Worm (Caenorhabditis elegans): Measurements from ENCODE around the gene rhgf-2.

rhgf-2 gene

DNA sequence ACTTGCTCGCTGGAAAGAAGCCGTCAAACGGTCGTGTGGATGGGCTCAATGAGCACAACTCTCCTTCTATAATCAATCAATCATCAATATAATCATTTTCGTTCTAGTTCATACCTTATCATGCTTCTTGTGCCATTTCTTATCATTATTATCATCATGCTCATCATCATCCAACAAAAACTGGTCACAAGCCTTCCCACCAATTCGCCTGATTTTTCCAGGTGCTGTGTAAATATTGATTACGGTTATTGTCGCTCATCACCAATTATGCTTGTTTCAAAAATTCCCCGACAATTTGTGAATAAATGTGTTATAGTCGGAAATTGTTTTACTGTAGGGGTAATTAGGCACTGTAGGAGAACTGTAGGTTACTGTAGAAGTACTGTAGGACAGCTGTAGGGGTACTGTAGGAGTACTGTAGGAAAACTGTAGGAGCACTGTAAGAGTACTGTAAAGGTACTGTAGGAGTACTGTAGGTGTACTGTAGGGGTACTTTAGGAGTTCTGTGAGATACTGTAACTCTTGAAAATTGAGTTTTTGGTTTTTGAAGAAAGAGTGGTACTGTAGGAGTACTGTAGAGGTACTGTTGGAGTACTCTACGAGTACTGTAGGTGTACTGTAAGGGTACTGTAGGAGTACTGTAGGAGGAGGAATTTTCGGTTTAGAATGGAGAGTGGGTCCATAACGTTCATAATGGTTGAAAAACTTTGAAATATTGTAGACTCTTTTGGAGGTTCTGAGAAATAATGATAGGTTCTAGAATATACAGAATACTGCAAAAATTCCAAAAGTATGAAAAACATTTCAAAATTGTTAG, 6.3 kb upstream of the rhgf-2 start:
- TF ChIP-seq egl-27 (tag; optimal IDR thresholded peaks at IDR 0.05) = no peak
- peak; percentile 64 for TF ChIP-seq nfya-1 (tag; optimal IDR thresholded peaks at IDR 0.05; ENCODE audit: insufficient read depth)
- TF ChIP-seq lin-15B (tag; optimal IDR thresholded peaks at IDR 0.05) = no peak
- TF ChIP-seq aly-2 (tag; optimal IDR thresholded peaks at IDR 0.05) = no peak
- no peak for TF ChIP-seq snpc-4 (tag; optimal IDR thresholded peaks at IDR 0.05)
- no peak for TF ChIP-seq mml-1 (tag; optimal IDR thresholded peaks at IDR 0.05)
- no peak for TF ChIP-seq hmg-11 (tag; optimal IDR thresholded peaks at IDR 0.05)
- TF ChIP-seq nhr-23 (tag; optimal IDR thresholded peaks at IDR 0.05) = peak; percentile 43
- no peak for TF ChIP-seq nhr-25 (tag; optimal IDR thresholded peaks at IDR 0.05)
- no peak for TF ChIP-seq tbx-2 (tag; optimal IDR thresholded peaks at IDR 0.05)
- TF ChIP-seq nhr-43 (tag; optimal IDR thresholded peaks at IDR 0.05; ENCODE audit: poor library complexity, severe bottlenecking) = peak; percentile 60
- no peak for TF ChIP-seq pha-4 (tag; optimal IDR thresholded peaks at IDR 0.05)
- no peak for TF ChIP-seq eor-1 (tag; optimal IDR thresholded peaks at IDR 0.05)
- TF ChIP-seq elt-1 (tag; optimal IDR thresholded peaks at IDR 0.05) = no peak
- TF ChIP-seq ama-1 (optimal IDR thresholded peaks at IDR 0.05) = no peak
- no peak for TF ChIP-seq fkh-10 (GFP tag; optimal IDR thresholded peaks at IDR 0.05)
- peak; percentile 4 for TF ChIP-seq lsy-12 (tag; optimal IDR thresholded peaks at IDR 0.05)
- no peak for TF ChIP-seq ztf-11 (tag; optimal IDR thresholded peaks at IDR 0.05)
- no peak for TF ChIP-seq ceh-82 (tag; optimal IDR thresholded peaks at IDR 0.05)

DNA sequence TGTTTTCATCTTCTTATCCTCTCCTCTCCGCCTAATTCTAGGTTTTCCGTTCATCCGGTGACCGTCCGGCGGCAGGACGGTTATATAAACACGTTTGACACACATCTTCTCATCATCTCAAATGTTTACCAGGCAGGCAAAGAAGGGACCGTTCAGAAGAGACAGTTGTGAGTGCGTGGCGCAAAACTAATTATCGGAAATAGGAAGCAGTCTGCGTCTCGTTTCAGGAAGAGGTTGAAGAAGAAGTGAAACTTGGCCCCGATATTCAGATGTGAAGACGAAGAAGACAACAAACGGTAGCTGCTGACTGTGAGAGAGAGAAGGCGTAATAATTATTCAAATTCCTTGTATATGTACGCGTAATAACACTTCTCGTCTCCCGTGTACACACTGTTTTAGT, 1.8 kb upstream of the rhgf-2 start:
- no peak for TF ChIP-seq nhr-28 (tag; optimal IDR thresholded peaks at IDR 0.05)
- no peak for TF ChIP-seq hmg-11 (tag; optimal IDR thresholded peaks at IDR 0.05)
- no peak for TF ChIP-seq pha-4 (tag; optimal IDR thresholded peaks at IDR 0.05)
- TF ChIP-seq ceh-82 (tag; optimal IDR thresholded peaks at IDR 0.05) = no peak
- no peak for TF ChIP-seq lin-15B (tag; optimal IDR thresholded peaks at IDR 0.05)
- TF ChIP-seq ceh-9 (tag; optimal IDR thresholded peaks at IDR 0.05) = no peak
- TF ChIP-seq nhr-25 (tag; optimal IDR thresholded peaks at IDR 0.05) = no peak
- no peak for TF ChIP-seq mml-1 (tag; optimal IDR thresholded peaks at IDR 0.05)
- no peak for TF ChIP-seq tbx-2 (tag; optimal IDR thresholded peaks at IDR 0.05)
- TF ChIP-seq eor-1 (tag; optimal IDR thresholded peaks at IDR 0.05) = no peak
- TF ChIP-seq snpc-4 (tag; optimal IDR thresholded peaks at IDR 0.05) = no peak
- no peak for TF ChIP-seq nhr-12 (tag; optimal IDR thresholded peaks at IDR 0.05)
- no peak for TF ChIP-seq unc-62 (GFP tag; optimal IDR thresholded peaks at IDR 0.05)
- TF ChIP-seq ceh-28 (tag; optimal IDR thresholded peaks at IDR 0.05) = no peak
- TF ChIP-seq ceh-16 (tag; optimal IDR thresholded peaks at IDR 0.05) = no peak
- TF ChIP-seq ama-1 (optimal IDR thresholded peaks at IDR 0.05) = no peak
- no peak for TF ChIP-seq nhr-76 (tag; optimal IDR thresholded peaks at IDR 0.05)
- TF ChIP-seq daf-12 (tag; optimal IDR thresholded peaks at IDR 0.05) = no peak
- TF ChIP-seq mdl-1 (tag; optimal IDR thresholded peaks at IDR 0.05) = no peak

DNA sequence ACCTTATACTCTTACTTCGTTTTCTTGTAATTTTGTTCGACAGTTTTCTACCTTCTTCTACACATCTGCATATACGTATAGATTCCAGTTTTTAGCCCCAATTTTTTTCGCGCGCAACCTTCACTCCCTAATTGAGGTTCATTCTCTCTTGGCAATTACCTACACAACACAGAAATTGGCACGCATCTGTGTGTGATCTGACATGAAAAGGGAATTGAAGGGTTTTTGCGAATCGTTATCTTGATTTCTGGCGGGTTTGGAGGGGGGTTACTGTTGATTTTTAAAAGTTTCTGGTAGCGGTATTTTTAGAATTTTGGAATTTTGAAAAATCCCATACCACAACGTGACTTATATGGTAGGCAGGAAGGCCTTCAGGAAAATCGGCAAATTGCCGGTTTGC, 2.1 kb downstream of the rhgf-2 start:
- TF ChIP-seq aly-2 (tag; optimal IDR thresholded peaks at IDR 0.05) (no peak), nhr-25 (tag; optimal IDR thresholded peaks at IDR 0.05) (peak; percentile 26)

DNA sequence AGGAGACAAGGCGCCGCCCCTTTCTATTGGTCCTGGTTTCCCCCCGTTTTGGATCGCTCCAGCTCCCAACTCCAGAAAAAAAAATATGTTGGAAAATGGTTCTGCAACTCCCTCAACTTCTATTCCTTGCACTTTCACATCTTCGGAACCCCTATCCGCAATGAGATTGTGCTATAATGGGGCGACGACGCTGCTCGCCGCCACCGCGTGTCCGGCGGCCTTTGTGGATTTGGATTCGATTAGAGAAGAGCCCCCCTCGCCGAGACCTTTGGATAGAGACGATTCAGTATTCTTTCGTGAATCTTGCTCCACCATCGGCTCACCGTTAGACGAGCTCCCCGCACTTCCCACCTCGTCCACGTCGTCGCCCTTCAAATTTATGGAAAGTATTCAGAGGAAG, 6.6 kb downstream of the rhgf-2 start:
- TF ChIP-seq nhr-67 (tag; optimal IDR thresholded peaks at IDR 0.05) (no peak), mml-1 (tag; optimal IDR thresholded peaks at IDR 0.05) (no peak), ceh-28 (tag; optimal IDR thresholded peaks at IDR 0.05) (no peak), skn-1 (tag; optimal IDR thresholded peaks at IDR 0.05) (no peak), snpc-4 (tag; optimal IDR thresholded peaks at IDR 0.05) (no peak), elt-2 (tag; optimal IDR thresholded peaks at IDR 0.05) (no peak), ZK546.5 (tag; optimal IDR thresholded peaks at IDR 0.05) (no peak), eor-1 (tag; optimal IDR thresholded peaks at IDR 0.05) (no peak), nhr-23 (tag; optimal IDR thresholded peaks at IDR 0.05) (no peak), elt-3 (tag; optimal IDR thresholded peaks at IDR 0.05) (no peak), nhr-28 (tag; optimal IDR thresholded peaks at IDR 0.05) (no peak), ztf-11 (tag; optimal IDR thresholded peaks at IDR 0.05) (no peak), R02D3.7 (tag; optimal IDR thresholded peaks at IDR 0.05) (no peak), nhr-25 (tag; optimal IDR thresholded peaks at IDR 0.05) (no peak), mdl-1 (tag; optimal IDR thresholded peaks at IDR 0.05) (no peak), fkh-10 (GFP tag; optimal IDR thresholded peaks at IDR 0.05) (no peak), nhr-237 (tag; optimal IDR thresholded peaks at IDR 0.05) (no peak), lsy-12 (tag; optimal IDR thresholded peaks at IDR 0.05) (no peak), nhr-12 (tag; optimal IDR thresholded peaks at IDR 0.05) (no peak), daf-12 (tag; optimal IDR thresholded peaks at IDR 0.05) (no peak)
